Comparison of ENCODE assay signal across 3 worm cellular contexts in the genomic region with DNA sequence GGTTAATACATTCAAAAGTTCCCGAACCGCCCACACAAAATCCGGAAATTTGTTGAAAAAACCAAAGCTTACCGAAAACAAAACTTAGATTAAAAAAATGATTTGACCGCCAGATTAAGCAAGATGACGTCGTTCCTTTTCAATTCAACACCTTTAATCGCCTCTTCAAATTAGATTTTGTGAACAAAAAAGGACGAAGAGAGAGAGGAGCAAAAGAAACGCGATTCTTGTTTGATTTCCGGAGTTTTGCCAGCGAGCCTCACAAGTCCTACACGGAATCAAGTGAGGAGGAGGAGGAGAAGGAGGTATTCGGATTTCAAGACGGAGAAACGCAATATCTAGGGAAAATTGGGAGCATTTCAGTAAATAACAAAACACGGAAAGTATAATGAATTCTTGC.
TF ChIP-seq lines count a peak whose summit lies in the region.

No protein-coding gene starts in this region.

TF ChIP-seq in whole organism, L1 larva, 84 proteins besides CTCF, POLR2A, EP300 and RAD21:
- TF ChIP-seq unc-30 (tag; optimal IDR thresholded peaks at IDR 0.05; lab: Kevin White, UChicago): no peak
- TF ChIP-seq sptf-1 (tag; optimal IDR thresholded peaks at IDR 0.05; lab: Kevin White, UChicago): no peak
- no peak for TF ChIP-seq nhr-237 (tag; optimal IDR thresholded peaks at IDR 0.05; lab: Kevin White, UChicago)
- no peak for TF ChIP-seq mep-1 (tag; optimal IDR thresholded peaks at IDR 0.05; lab: Kevin White, UChicago)
- TF ChIP-seq fkh-10 (GFP tag; optimal IDR thresholded peaks at IDR 0.05; lab: Kevin White, UChicago): peak; percentile 82
- no peak for TF ChIP-seq nhr-11 (tag; optimal IDR thresholded peaks at IDR 0.05; lab: Kevin White, UChicago)
- no peak for TF ChIP-seq xbp-1 (tag; optimal IDR thresholded peaks at IDR 0.05; lab: Kevin White, UChicago)
- peak; percentile 13 for TF ChIP-seq irx-1 (tag; optimal IDR thresholded peaks at IDR 0.05; lab: Kevin White, UChicago)
- no peak for TF ChIP-seq elt-2 (tag; optimal IDR thresholded peaks at IDR 0.05; lab: Kevin White, UChicago)
- no peak for TF ChIP-seq F16B12.6 (tag; optimal IDR thresholded peaks at IDR 0.05; lab: Kevin White, UChicago)
- TF ChIP-seq dpl-1 (GFP tag; optimal IDR thresholded peaks at IDR 0.05; lab: Kevin White, UChicago): no peak
- TF ChIP-seq nhr-85 (tag; lab: Kevin White, UChicago): no peak
- peak; percentile 3 for TF ChIP-seq lin-14 (GFP tag; optimal IDR thresholded peaks at IDR 0.05; lab: Kevin White, UChicago)
- TF ChIP-seq egl-27 (tag; optimal IDR thresholded peaks at IDR 0.05; lab: Kevin White, UChicago): no peak
- no peak for TF ChIP-seq hlh-4 (tag; optimal IDR thresholded peaks at IDR 0.05; lab: Kevin White, UChicago)
- no peak for TF ChIP-seq lsy-2 (tag; optimal IDR thresholded peaks at IDR 0.05; lab: Kevin White, UChicago)
- peak; percentile 20 for TF ChIP-seq dsc-1 (tag; optimal IDR thresholded peaks at IDR 0.05; lab: Kevin White, UChicago)
- no peak for TF ChIP-seq nhr-20 (tag; optimal IDR thresholded peaks at IDR 0.05; lab: Kevin White, UChicago)
- TF ChIP-seq mdl-1 (tag; optimal IDR thresholded peaks at IDR 0.05; lab: Kevin White, UChicago): no peak
- TF ChIP-seq nhr-77 (tag; optimal IDR thresholded peaks at IDR 0.05; lab: Kevin White, UChicago): no peak
- TF ChIP-seq aly-2 (tag; optimal IDR thresholded peaks at IDR 0.05; lab: Kevin White, UChicago): no peak
- no peak for TF ChIP-seq vab-15 (tag; optimal IDR thresholded peaks at IDR 0.05; lab: Kevin White, UChicago)
- TF ChIP-seq efl-1 (optimal IDR thresholded peaks at IDR 0.05; lab: Kevin White, UChicago): no peak
- TF ChIP-seq efl-1 (GFP tag; optimal IDR thresholded peaks at IDR 0.05 in 1 of 2; lab: Kevin White, UChicago): peak in 1 of 2 experiments; percentile 32

TF ChIP-seq in whole organism, L3 larva, 47 proteins besides CTCF, POLR2A, EP300 and RAD21:
- peak; percentile 76 for TF ChIP-seq fkh-10 (GFP tag; optimal IDR thresholded peaks at IDR 0.05; lab: Kevin White, UChicago)
- no peak for TF ChIP-seq elt-2 (tag; optimal IDR thresholded peaks at IDR 0.05; lab: Kevin White, UChicago)
TF ChIP-seq in whole organism, L3 larva: peak in this region for 1.

TF ChIP-seq in whole organism, L4 larva, 104 proteins besides CTCF, POLR2A, EP300 and RAD21:
- TF ChIP-seq ceh-82 (tag; optimal IDR thresholded peaks at IDR 0.05; lab: Kevin White, UChicago) (no peak), nhr-28 (tag; optimal IDR thresholded peaks at IDR 0.05; lab: Kevin White, UChicago) (no peak), nhr-11 (tag; optimal IDR thresholded peaks at IDR 0.05; lab: Kevin White, UChicago) (no peak), nhr-48 (tag; optimal IDR thresholded peaks at IDR 0.05; lab: Kevin White, UChicago) (no peak), duxl-1 (tag; optimal IDR thresholded peaks at IDR 0.05; lab: Kevin White, UChicago; ENCODE audit: poor library complexity) (no peak), arid-1 (GFP tag; conservative IDR thresholded peaks at IDR 0.05; lab: Robert Waterston, UW) (no peak), aha-1 (tag; lab: Kevin White, UChicago) (peak; percentile 14), fkh-10 (GFP tag; optimal IDR thresholded peaks at IDR 0.05; lab: Kevin White, UChicago) (peak; percentile 83), ceh-32 (tag; optimal IDR thresholded peaks at IDR 0.05; lab: Kevin White, UChicago; ENCODE audit: poor library complexity) (no peak), dmd-8 (GFP tag; IDR thresholded peaks at IDR 0.05; lab: Robert Waterston, UW) (no peak)

Comparison
In these comparisons a context has a peak if more than half of its experiments do, and no peak if none do; other contexts are left out.
1. Of the 29 proteins assayed by ChIP-seq in both whole organism, L4 larva and whole organism, L1 larva: peak only in whole organism, L4 larva: aha-1; only in whole organism, L1 larva: none; in both: fkh-10; in neither: 27.